Worm (Caenorhabditis elegans) whole organism, late embryonic: ENCODE results near the gene T16G12.8.
A peak's percentile ranks its signal among the peaks of the same experiment; 100 is the strongest.

ENCODE experiments used
- C38D4.7 ChIP-seq: fragments of 200-800 bp; sonication (Bioruptor generic); optimal IDR thresholded peaks from 2 replicates; lab custom pipeline; 2018; ENCODE audit warnings: mild to moderate bottlenecking, missing genetic modification characterization, moderate library complexity, missing compliant biosample characterization
- F13H6.1 ChIP-seq: sonication (generic microtip); optimal IDR thresholded peaks from 2 replicates; lab custom pipeline; 2016; ENCODE audit warnings: missing genetic modification characterization, missing compliant biosample characterization
- K02D7.2 ChIP-seq: sonication (generic microtip); optimal IDR thresholded peaks from 2 replicates; lab custom pipeline; 2017; ENCODE audit warnings: mild to moderate bottlenecking, missing genetic modification characterization, missing compliant biosample characterization
- T23F11.4 ChIP-seq: fragments of 200-800 bp; sonication (Bioruptor generic); optimal IDR thresholded peaks from 2 replicates; lab custom pipeline; 2018; ENCODE audit warnings: mild to moderate bottlenecking, missing genetic modification characterization, missing compliant biosample characterization
- ahr-1 ChIP-seq: sonication (generic microtip); optimal IDR thresholded peaks from 2 replicates; lab custom pipeline; 2016; ENCODE audit warnings: missing genetic modification characterization, missing compliant biosample characterization
- ceh-14 ChIP-seq: sonication (generic microtip); optimal IDR thresholded peaks from 2 replicates; lab custom pipeline; 2016; ENCODE audit warnings: missing genotype, missing genetic modification characterization, missing compliant biosample characterization
- ceh-18 ChIP-seq: sonication (generic microtip); optimal IDR thresholded peaks from 2 replicates; lab custom pipeline; 2016; ENCODE audit warnings: missing genetic modification characterization, missing compliant biosample characterization
- ceh-30 ChIP-seq: fragments of 150-350 bp; optimal IDR thresholded peaks from 2 replicates; lab custom pipeline; 2014; ENCODE audit warnings: missing biosample characterization, missing genetic modification characterization
- ceh-31 ChIP-seq: sonication (generic microtip); optimal IDR thresholded peaks from 2 replicates; lab custom pipeline; 2016; ENCODE audit warnings: missing genetic modification characterization, missing compliant biosample characterization
- ceh-34 ChIP-seq: sonication (generic microtip); optimal IDR thresholded peaks from 2 replicates; lab custom pipeline; 2016; ENCODE audit warnings: mild to moderate bottlenecking, missing genetic modification characterization, missing compliant biosample characterization
- ceh-45 ChIP-seq: fragments of 200-800 bp; sonication (Bioruptor generic); IDR thresholded peaks from 2 replicates; pipeline ENCODE4 v1.3.6; 2022; ENCODE audit warnings: missing genetic modification reagents, missing genetic modification characterization, missing compliant biosample characterization
- ceh-9 ChIP-seq: sonication (generic microtip); optimal IDR thresholded peaks from 2 replicates; lab custom pipeline; 2016; ENCODE audit warnings: mild to moderate bottlenecking, missing genetic modification characterization, inconsistent platforms, missing compliant biosample characterization
- che-1 ChIP-seq: sonication (generic microtip); optimal IDR thresholded peaks from 2 replicates; lab custom pipeline; 2016; ENCODE audit warnings: mild to moderate bottlenecking, missing genetic modification characterization, missing compliant biosample characterization
- dmd-4 ChIP-seq: sonication (generic microtip); optimal IDR thresholded peaks from 2 replicates; lab custom pipeline; 2016; ENCODE audit warnings: borderline replicate concordance, missing genetic modification characterization, missing compliant biosample characterization
- elt-2 ChIP-seq: sonication (generic microtip); optimal IDR thresholded peaks from 2 replicates; lab custom pipeline; 2016; ENCODE audit warnings: missing genetic modification reagents, missing genetic modification characterization, missing compliant biosample characterization
- elt-4 ChIP-seq: sonication (generic microtip); optimal IDR thresholded peaks from 2 replicates; lab custom pipeline; 2016; ENCODE audit warnings: missing genetic modification characterization, missing compliant biosample characterization
- ets-4 ChIP-seq: sonication (generic microtip); optimal IDR thresholded peaks from 2 replicates; lab custom pipeline; 2016; ENCODE audit warnings: missing genetic modification characterization, missing compliant biosample characterization
- eyg-1 ChIP-seq: sonication (generic microtip); optimal IDR thresholded peaks from 2 replicates; lab custom pipeline; 2016; ENCODE audit warnings: missing genotype, missing genetic modification characterization, missing compliant biosample characterization
- fax-1 ChIP-seq: sonication (generic microtip); optimal IDR thresholded peaks from 2 replicates; lab custom pipeline; 2016; ENCODE audit warnings: missing genotype, missing genetic modification characterization, missing compliant biosample characterization
- fkh-6 ChIP-seq: sonication (generic microtip); optimal IDR thresholded peaks from 2 replicates; lab custom pipeline; 2016; ENCODE audit warnings: missing genetic modification characterization, missing compliant biosample characterization
- gmeb-2 ChIP-seq: sonication (generic microtip); optimal IDR thresholded peaks from 2 replicates; lab custom pipeline; 2016; ENCODE audit warnings: missing genetic modification characterization, inconsistent platforms, missing compliant biosample characterization
- hlh-13 ChIP-seq: fragments of 200-800 bp; sonication (Bioruptor generic); optimal IDR thresholded peaks from 2 replicates; lab custom pipeline; 2018; ENCODE audit warnings: mild to moderate bottlenecking, missing genetic modification characterization, missing compliant biosample characterization
- hlh-30 ChIP-seq: sonication (generic microtip); optimal IDR thresholded peaks from 2 replicates; lab custom pipeline; 2017; ENCODE audit warnings: antibody characterized with exemption, missing genetic modification characterization, missing compliant biosample characterization; ENCODE audit not compliant: insufficient read depth
- hlh-8 ChIP-seq: sonication (generic microtip); optimal IDR thresholded peaks from 2 replicates; lab custom pipeline; 2016; ENCODE audit warnings: missing genotype, missing genetic modification characterization, missing compliant biosample characterization
- lin-11 ChIP-seq: fragments of 200-800 bp; sonication (Bioruptor generic); optimal IDR thresholded peaks from 2 replicates; lab custom pipeline; 2018; ENCODE audit warnings: mild to moderate bottlenecking, missing genetic modification characterization, missing compliant biosample characterization
- nfya-1 ChIP-seq: sonication (generic microtip); optimal IDR thresholded peaks from 2 replicates; lab custom pipeline; 2017; ENCODE audit warnings: missing genetic modification characterization, mild to moderate bottlenecking, missing compliant biosample characterization, antibody characterized with exemption, moderate library complexity
- nhr-232 ChIP-seq: sonication (generic microtip); optimal IDR thresholded peaks from 2 replicates; lab custom pipeline; 2016; ENCODE audit warnings: missing genetic modification characterization, missing compliant biosample characterization
- odd-2 ChIP-seq: sonication (generic microtip); optimal IDR thresholded peaks from 2 replicates; lab custom pipeline; 2017; ENCODE audit warnings: antibody characterized with exemption, mild to moderate bottlenecking, missing genetic modification characterization, missing compliant biosample characterization
- pag-3 ChIP-seq: sonication (generic microtip); optimal IDR thresholded peaks from 2 replicates; lab custom pipeline; 2016; ENCODE audit warnings: missing compliant biosample characterization, missing genetic modification characterization, borderline replicate concordance
- pax-1 ChIP-seq: fragments of 150-350 bp; optimal IDR thresholded peaks from 2 replicates; lab custom pipeline; 2014; ENCODE audit warnings: missing biosample characterization, missing genetic modification characterization
- pha-2 ChIP-seq: sonication (generic microtip); optimal IDR thresholded peaks from 2 replicates; lab custom pipeline; 2017; ENCODE audit warnings: mild to moderate bottlenecking, missing genetic modification characterization, missing compliant biosample characterization
- pha-4 ChIP-seq: fragments of 150-350 bp; optimal IDR thresholded peaks from 2 replicates; lab custom pipeline; 2018; ENCODE audit warnings: missing biosample characterization, missing genetic modification reagents, missing genetic modification characterization
- pqm-1 ChIP-seq: sonication (generic microtip); optimal IDR thresholded peaks from 2 replicates; lab custom pipeline; 2016; ENCODE audit warnings: missing genetic modification characterization, missing compliant biosample characterization
- pros-1 ChIP-seq: fragments of 150-350 bp; optimal IDR thresholded peaks from 2 replicates; lab custom pipeline; 2014; ENCODE audit warnings: missing biosample characterization, missing genetic modification reagents, missing genetic modification characterization
- ref-2 ChIP-seq: sonication (generic microtip); optimal IDR thresholded peaks from 2 replicates; lab custom pipeline; 2016; ENCODE audit warnings: missing genetic modification characterization, missing compliant biosample characterization
- rnt-1 ChIP-seq: sonication (generic microtip); optimal IDR thresholded peaks from 2 replicates; lab custom pipeline; 2016; ENCODE audit warnings: missing genetic modification characterization, missing compliant biosample characterization
- sox-2 ChIP-seq: fragments of 200-800 bp; sonication (Bioruptor generic); IDR thresholded peaks from 2 replicates; pipeline ENCODE4 v1.3.6; 2022; ENCODE audit warnings: missing genetic modification reagents, missing genetic modification characterization, missing compliant biosample characterization
- sox-4 ChIP-seq: sonication (generic microtip); optimal IDR thresholded peaks from 2 replicates; lab custom pipeline; 2017; ENCODE audit warnings: mild to moderate bottlenecking, missing genetic modification characterization, inconsistent platforms, missing compliant biosample characterization
- tbx-2 ChIP-seq: sonication (generic microtip); optimal IDR thresholded peaks from 2 replicates; lab custom pipeline; 2016; ENCODE audit warnings: missing genetic modification characterization, missing compliant biosample characterization
- tbx-7 ChIP-seq: sonication (generic microtip); optimal IDR thresholded peaks from 2 replicates; lab custom pipeline; 2016; ENCODE audit warnings: missing genotype, missing genetic modification characterization, missing compliant biosample characterization
- ttx-3 ChIP-seq: sonication (generic microtip); optimal IDR thresholded peaks from 2 replicates; lab custom pipeline; 2016; ENCODE audit warnings: missing genetic modification reagents, missing genetic modification characterization, missing compliant biosample characterization
- unc-55 ChIP-seq: sonication (generic microtip); optimal IDR thresholded peaks from 2 replicates; lab custom pipeline; 2017; ENCODE audit warnings: missing biosample characterization, missing genetic modification reagents, missing genetic modification characterization
- zip-5 ChIP-seq: sonication (generic microtip); optimal IDR thresholded peaks from 2 replicates; lab custom pipeline; 2016; ENCODE audit warnings: missing genetic modification characterization, missing compliant biosample characterization

Gene T16G12.8

DNA sequence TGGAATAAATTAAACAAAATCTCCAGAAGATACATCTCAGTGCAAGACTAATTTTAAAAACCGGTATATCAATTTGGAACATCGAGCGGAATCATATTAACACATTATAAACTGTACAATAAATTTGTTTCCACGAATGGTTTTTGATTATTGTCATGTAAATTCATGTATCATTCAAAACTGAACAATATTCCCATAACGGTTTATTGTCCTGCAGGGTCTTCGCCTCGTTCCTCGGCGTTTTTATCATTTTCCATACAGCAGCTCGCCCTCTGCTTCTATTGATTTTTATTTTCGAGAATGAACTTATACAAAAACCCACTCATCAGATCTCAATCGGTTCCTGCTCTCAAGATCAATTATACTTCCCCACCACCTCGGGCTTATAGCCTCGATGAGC is at the start of gene T16G12.8:
Gene T16G12.8 (plus strand): TSS at position 301 of the 400 bp plus-strand sequence.
- TF ChIP-seq nhr-232 = no peak
- TF ChIP-seq ceh-9 = no peak
- TF ChIP-seq pqm-1 (tag; lab: Kevin White, UChicago) = no peak
- TF ChIP-seq pros-1 (tag; lab: Kevin White, UChicago) = no peak
- TF ChIP-seq nfya-1 (tag; lab: Kevin White, UChicago) = no peak
- TF ChIP-seq che-1 = no peak
- TF ChIP-seq pha-2 (tag; lab: Kevin White, UChicago) = no peak
- no peak for TF ChIP-seq ceh-18 (tag; lab: Kevin White, UChicago)
- TF ChIP-seq ets-4 (tag; lab: Kevin White, UChicago) = no peak

DNA sequence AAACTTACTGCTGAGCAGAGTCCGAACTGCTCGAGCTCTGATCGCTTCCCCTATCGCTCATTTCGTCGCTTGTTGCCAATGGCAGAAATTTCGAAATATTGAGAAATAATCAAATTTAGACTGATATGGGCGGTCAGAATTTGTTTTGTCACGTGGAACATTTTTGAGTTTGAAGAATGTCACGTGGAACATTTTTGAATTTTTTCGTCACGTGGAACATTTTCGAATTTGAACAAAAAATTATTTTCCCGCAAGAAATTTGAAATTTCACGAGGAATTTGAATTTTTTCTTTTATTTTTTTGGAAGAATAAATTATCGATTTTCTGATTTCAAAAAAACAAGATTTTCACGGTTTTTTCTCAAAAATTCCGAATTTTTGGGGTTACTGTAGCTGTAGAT is 49.0 kb upstream of the T16G12.8 start, which contains the start of gene fbxa-155:
Gene fbxa-155 (minus strand): TSS at position 101 of the 400 bp plus-strand sequence.
- no peak for TF ChIP-seq pros-1 (tag; lab: Kevin White, UChicago)
- TF ChIP-seq gmeb-2 (tag; lab: Kevin White, UChicago) = no peak
- no peak for TF ChIP-seq zip-5 (tag; lab: Kevin White, UChicago)

DNA sequence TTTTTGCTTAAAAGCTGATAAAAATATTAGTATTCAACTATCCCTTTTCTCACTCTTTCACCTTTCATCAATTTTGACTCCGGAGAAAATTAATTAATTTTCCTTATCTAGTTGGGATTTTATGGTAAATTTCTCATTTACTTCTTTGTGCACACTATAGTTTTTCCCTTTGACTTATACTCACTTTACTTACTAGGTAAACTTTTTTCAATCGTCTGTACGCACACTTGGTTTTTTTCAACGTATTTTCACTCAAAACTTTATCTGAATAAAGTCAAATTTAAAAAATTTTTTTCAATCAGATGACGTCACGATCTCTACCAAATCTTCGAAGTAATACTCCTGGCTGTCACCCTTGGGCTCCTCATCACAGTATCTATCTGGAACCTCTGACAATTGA is 47.0 kb upstream of the T16G12.8 start, which contains the start of gene C05B5.16:
Gene C05B5.16 (plus strand): TSS at position 301 of the 400 bp plus-strand sequence.
- TF ChIP-seq ets-4 (tag; lab: Kevin White, UChicago) (no peak), eyg-1 (tag; lab: Kevin White, UChicago) (no peak), pax-1 (tag; lab: Kevin White, UChicago) (no peak), hlh-30 (tag; lab: Kevin White, UChicago) (no peak), F13H6.1 (tag; lab: Kevin White, UChicago) (no peak), ceh-31 (tag; lab: Kevin White, UChicago) (no peak), pag-3 (tag; lab: Kevin White, UChicago) (no peak), ceh-34 (no peak), ceh-18 (tag; lab: Kevin White, UChicago) (no peak), elt-4 (tag; lab: Kevin White, UChicago) (no peak), K02D7.2 (tag; lab: Kevin White, UChicago) (no peak), tbx-7 (tag; lab: Kevin White, UChicago) (no peak), fax-1 (tag; lab: Kevin White, UChicago) (no peak), pha-4 (no peak)

DNA sequence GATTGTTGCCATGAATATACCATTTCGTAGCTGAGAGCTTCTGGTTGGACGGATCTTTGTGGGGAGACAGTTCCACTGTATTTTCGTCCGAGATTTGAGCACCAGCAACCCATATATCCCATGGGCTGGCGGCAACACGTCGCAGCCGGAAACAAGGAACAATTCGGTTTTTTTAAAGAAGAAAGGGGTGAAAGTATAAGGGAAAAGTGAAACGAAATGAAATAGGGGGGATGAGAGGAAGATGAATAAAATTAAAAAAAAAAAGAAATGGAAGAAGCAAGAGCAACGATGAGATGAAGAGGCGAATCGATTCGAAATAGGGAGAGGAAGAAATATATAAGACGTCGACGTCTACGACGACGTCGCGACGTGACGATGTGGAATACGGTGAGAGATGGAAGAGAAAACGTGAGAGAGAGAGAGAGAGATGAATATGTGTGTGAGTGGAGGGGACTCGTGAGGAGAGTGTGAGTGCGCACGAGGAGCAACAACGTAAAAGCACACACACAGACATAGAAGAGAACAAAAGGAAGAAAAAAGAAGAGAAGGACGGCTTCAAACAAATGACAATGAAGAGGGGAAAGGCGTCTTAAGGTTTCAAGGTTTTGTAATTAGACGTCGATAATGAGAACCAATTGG is 42.6 kb upstream of the T16G12.8 start, which contains the start of gene rgs-1:
Gene rgs-1 (minus strand): TSS at position 146 of the 639 bp plus-strand sequence.
- TF ChIP-seq hlh-13 (GFP tag; lab: Kevin White, UChicago) = no peak
- peak; percentile 12; the same call in 1 of the 2 replicates for TF ChIP-seq sox-2 (GFP tag; lab: Robert Waterston, UW)
- TF ChIP-seq gmeb-2 (tag; lab: Kevin White, UChicago) = no peak
- TF ChIP-seq ceh-45 (GFP tag; lab: Robert Waterston, UW) = no peak
- no peak for TF ChIP-seq ref-2 (tag; lab: Kevin White, UChicago)
- peak; percentile 71 for TF ChIP-seq ceh-31 (tag; lab: Kevin White, UChicago)
- no peak for TF ChIP-seq T23F11.4 (GFP tag; lab: Kevin White, UChicago)
- TF ChIP-seq sox-4 (tag; lab: Kevin White, UChicago) = no peak
- peak; percentile 86 for TF ChIP-seq hlh-30 (tag; lab: Kevin White, UChicago)
- TF ChIP-seq K02D7.2 (tag; lab: Kevin White, UChicago) = no peak
- TF ChIP-seq ets-4 (tag; lab: Kevin White, UChicago) = no peak
- TF ChIP-seq dmd-4 (tag; lab: Kevin White, UChicago) = no peak
- TF ChIP-seq odd-2 (tag; lab: Kevin White, UChicago) = no peak
- TF ChIP-seq C38D4.7 (GFP tag; lab: Kevin White, UChicago) = no peak
- no peak for TF ChIP-seq nhr-232
- TF ChIP-seq rnt-1 (tag; lab: Kevin White, UChicago) = no peak
- no peak for TF ChIP-seq fkh-6 (tag; lab: Kevin White, UChicago)
- no peak for TF ChIP-seq ceh-9
- TF ChIP-seq lin-11 (tag; lab: Kevin White, UChicago) = no peak
- peak; percentile 25 for TF ChIP-seq ceh-34
- TF ChIP-seq unc-55 (GFP tag; lab: Kevin White, UChicago) = no peak
- TF ChIP-seq hlh-8 = no peak
- peak; percentile 85 for TF ChIP-seq ceh-14 (tag; lab: Kevin White, UChicago)
- TF ChIP-seq ceh-18 (tag; lab: Kevin White, UChicago) = peak; percentile 34
- peak; percentile 58 for TF ChIP-seq tbx-2 (tag; lab: Kevin White, UChicago)
- no peak for TF ChIP-seq ceh-30
- TF ChIP-seq pqm-1 (tag; lab: Kevin White, UChicago) = no peak
- no peak for TF ChIP-seq pha-2 (tag; lab: Kevin White, UChicago)
- no peak for TF ChIP-seq elt-2 (tag; lab: Kevin White, UChicago)
- TF ChIP-seq fax-1 (tag; lab: Kevin White, UChicago) = peak; percentile 28
- TF ChIP-seq pros-1 (tag; lab: Kevin White, UChicago) = no peak
- TF ChIP-seq ttx-3 = no peak
- TF ChIP-seq F13H6.1 (tag; lab: Kevin White, UChicago) = no peak
- no peak for TF ChIP-seq ahr-1 (tag; lab: Kevin White, UChicago)
